Fruit fly (Drosophila melanogaster) whole organism, wandering third instar larva: ENCODE results near the gene CG13694.

Experiments used
- OdsH ChIP-seq: fragments of 200-800 bp; sonication (Bioruptor generic); optimal IDR thresholded peaks from 2 replicates; lab custom pipeline; 2016; ENCODE audit warnings: missing biosample characterization, mild to moderate bottlenecking, missing genetic modification characterization
- dmrt93B ChIP-seq: fragments of 200-800 bp; sonication (Bioruptor generic); optimal IDR thresholded peaks from 2 replicates; lab custom pipeline; 2018; ENCODE audit warnings: missing biosample characterization, mild to moderate bottlenecking, missing genetic modification characterization
- dsf ChIP-seq: sonication (Bioruptor generic); optimal IDR thresholded peaks from 2 replicates; lab custom pipeline; 2016; ENCODE audit warnings: missing biosample characterization, missing genetic modification characterization, borderline replicate concordance
- pan ChIP-seq: fragments of >200 bp; optimal IDR thresholded peaks from 2 replicates; lab custom pipeline; 2017

DNA sequence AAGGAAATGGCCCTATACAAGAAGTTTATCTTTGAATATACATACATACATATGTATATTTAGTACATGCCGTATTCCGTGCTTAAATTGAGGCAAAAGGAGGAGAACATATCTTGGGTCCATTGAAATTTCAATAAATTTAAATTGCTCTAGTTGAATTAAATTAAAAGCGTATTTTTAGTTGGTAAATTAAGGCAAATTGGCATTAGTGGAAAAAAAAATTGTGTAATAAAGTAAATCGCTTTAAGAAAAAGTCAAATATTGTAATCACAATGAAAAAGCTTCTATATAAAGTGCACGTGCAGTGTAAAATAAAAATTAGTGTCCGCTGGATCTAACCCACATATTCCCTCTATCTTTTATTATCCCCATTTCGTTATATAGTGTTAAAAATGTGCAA is 45.9 kb upstream of the CG13694 start:
- no peak for TF ChIP-seq pan (lab: Kevin White, UChicago)
- no peak for TF ChIP-seq dmrt93B (GFP tag; lab: Kevin White, UChicago)
- no peak for TF ChIP-seq dsf
- no peak for TF ChIP-seq OdsH
